Worm (Caenorhabditis elegans): Measurements from ENCODE around the gene Y51A2B.6.

DNA sequence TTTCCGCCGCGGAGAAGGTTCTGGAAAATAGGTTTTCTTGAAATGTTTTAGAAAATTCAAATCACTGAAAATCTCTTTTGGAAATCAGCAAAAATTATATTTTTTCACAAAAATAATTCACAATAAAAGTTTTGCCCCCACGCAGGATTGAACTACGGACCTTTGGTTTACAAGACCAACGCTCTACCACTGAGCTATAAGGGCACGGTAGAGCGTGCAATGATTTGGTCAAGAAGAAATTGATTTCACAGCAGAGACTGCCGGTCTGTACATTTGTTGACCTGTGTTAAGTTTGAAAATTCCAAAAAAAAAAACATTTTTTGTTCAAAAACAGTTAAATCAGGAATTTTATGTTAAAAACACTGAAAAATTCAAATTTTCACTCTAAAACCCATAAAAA is 18.2 kb upstream of the Y51A2B.6 start:
- TF ChIP-seq pax-1 (tag; optimal IDR thresholded peaks at IDR 0.05) (no peak), pha-4 (tag; optimal IDR thresholded peaks at IDR 0.05) (no peak), pag-3 (tag; optimal IDR thresholded peaks at IDR 0.05; ENCODE audit: borderline replicate concordance) (no peak)

Data from whole organism, late embryonic.